Fruit fly (Drosophila melanogaster) whole organism, wandering third instar larva: ENCODE data around the gene Sec63.
A peak's percentile ranks its signal among the peaks of the same experiment; 100 is the strongest.

Experiments used
- CrebA ChIP-seq: fragments of 200-800 bp; sonication (Bioruptor generic); optimal IDR thresholded peaks from 2 replicates; lab custom pipeline; 2016; ENCODE audit warnings: missing biosample characterization, mild to moderate bottlenecking, missing genetic modification characterization, borderline replicate concordance
- Dfd ChIP-seq: fragments of >200 bp; optimal IDR thresholded peaks from 2 replicates; lab custom pipeline; 2017; ENCODE audit warnings: missing biosample characterization, missing genetic modification characterization
- Dif ChIP-seq: fragments of 200-275, 200-300 bp; sonication (Bioruptor generic); optimal IDR thresholded peaks from 2 replicates; lab custom pipeline; 2018; ENCODE audit warnings: missing biosample characterization, missing genetic modification characterization; ENCODE audit not compliant: partially characterized antibody
- HLH106 ChIP-seq: fragments of 200-800 bp; optimal IDR thresholded peaks from 3 replicates; lab custom pipeline; 2019; ENCODE audit warnings: missing biosample characterization, mild to moderate bottlenecking, missing genetic modification characterization, moderate library complexity
- Hnf4 ChIP-seq: fragments of 200-800 bp; sonication (Bioruptor generic); optimal IDR thresholded peaks from 2 replicates; lab custom pipeline; 2016; ENCODE audit warnings: missing biosample characterization, mild to moderate bottlenecking, missing genetic modification characterization
- Hr78 ChIP-seq: fragments of >200 bp; optimal IDR thresholded peaks from 2 replicates; lab custom pipeline; 2017; ENCODE audit warnings: missing biosample characterization, missing genetic modification characterization
- Hr83 ChIP-seq: fragments of 200-300 bp; sonication (Bioruptor generic); optimal IDR thresholded peaks from 2 replicates; lab custom pipeline; 2016; ENCODE audit warnings: missing biosample characterization, mild to moderate bottlenecking, missing genetic modification characterization, moderate library complexity; ENCODE audit not compliant: poor library complexity, severe bottlenecking
- Jra ChIP-seq: sonication (Bioruptor generic); optimal IDR thresholded peaks from 2 replicates; lab custom pipeline; 2016; ENCODE audit warnings: missing biosample characterization, missing genetic modification characterization
- Myc ChIP-seq: fragments of >200 bp; optimal IDR thresholded peaks from 2 replicates; lab custom pipeline; 2017
- Rel ChIP-seq, 2 experiments: fragments of 200-800 bp; sonication (Bioruptor generic) in 1 of 2; optimal IDR thresholded peaks; 2 replicates in 1 of 2; 3 replicates in 1 of 2; lab custom pipeline; 2016 to 2019; ENCODE audit warnings: mild to moderate bottlenecking in 2 of 2, missing biosample characterization in 2 of 2, missing genetic modification characterization in 2 of 2, moderate library complexity in 1 of 2
- Sp1 ChIP-seq: fragments of 200-800 bp; sonication (Bioruptor generic); optimal IDR thresholded peaks from 3 replicates; lab custom pipeline; 2019; ENCODE audit warnings: missing biosample characterization, mild to moderate bottlenecking, missing genetic modification characterization, moderate library complexity
- Vsx2 ChIP-seq: fragments of 200-300, 225-300 bp; sonication (Bioruptor generic); optimal IDR thresholded peaks from 2 replicates; lab custom pipeline; 2018; ENCODE audit warnings: missing biosample characterization, missing genetic modification characterization; ENCODE audit not compliant: partially characterized antibody
- dl ChIP-seq, 2 experiments: fragments of 175-275, 200-275 bp in 1 of 2; fragments of 200-275 bp in 1 of 2; sonication (Bioruptor generic); optimal IDR thresholded peaks; lab custom pipeline; 2018; ENCODE audit warnings: mild to moderate bottlenecking in 2 of 2, missing biosample characterization in 2 of 2, missing genetic modification characterization in 2 of 2, moderate library complexity in 2 of 2; ENCODE audit not compliant: partially characterized antibody in 2 of 2, insufficient read depth in 1 of 2
- foxo ChIP-seq, 2 experiments: fragments of 200-800 bp; sonication (Bioruptor generic); optimal IDR thresholded peaks; 2 replicates in 1 of 2; 3 replicates in 1 of 2; lab custom pipeline; 2016 to 2017; ENCODE audit warnings: missing biosample characterization in 2 of 2, missing genetic modification characterization in 2 of 2
- fru ChIP-seq: fragments of 200-800 bp; sonication (Bioruptor generic); optimal IDR thresholded peaks from 3 replicates; lab custom pipeline; 2016; ENCODE audit warnings: missing biosample characterization, mild to moderate bottlenecking, missing genetic modification characterization
- h ChIP-seq: fragments of 200-800 bp; sonication (Bioruptor generic); optimal IDR thresholded peaks from 3 replicates; lab custom pipeline; 2016; ENCODE audit warnings: missing biosample characterization, mild to moderate bottlenecking, missing genetic modification characterization
- pan ChIP-seq: fragments of >200 bp; optimal IDR thresholded peaks from 2 replicates; lab custom pipeline; 2017
- psq ChIP-seq: fragments of 200-800 bp; sonication (Bioruptor generic); optimal IDR thresholded peaks from 3 replicates; lab custom pipeline; 2017; ENCODE audit warnings: missing biosample characterization, mild to moderate bottlenecking, missing genetic modification characterization, moderate library complexity
- rgr ChIP-seq: fragments of 200-800 bp; sonication (Bioruptor generic); optimal IDR thresholded peaks from 3 replicates; lab custom pipeline; 2016; ENCODE audit warnings: missing biosample characterization, mild to moderate bottlenecking, missing genetic modification characterization
- sage ChIP-seq: fragments of 200-800 bp; sonication (Bioruptor generic); optimal IDR thresholded peaks from 2 replicates; lab custom pipeline; 2016; ENCODE audit warnings: missing biosample characterization, mild to moderate bottlenecking, missing genetic modification characterization
- tai ChIP-seq: sonication (Bioruptor generic); optimal IDR thresholded peaks from 2 replicates; lab custom pipeline; 2016; ENCODE audit warnings: missing biosample characterization, missing genetic modification characterization
- usp ChIP-seq: fragments of >200 bp; optimal IDR thresholded peaks from 2 replicates; lab custom pipeline; 2017; ENCODE audit warnings: missing biosample characterization, missing genetic modification characterization
- woc ChIP-seq: sonication (Bioruptor generic); optimal IDR thresholded peaks from 2 replicates; lab custom pipeline; 2016; ENCODE audit warnings: missing biosample characterization, mild to moderate bottlenecking, missing genetic modification characterization

The Sec63 gene

dm6 chr3L:7359827-7360323, 486 bp upstream of the Sec63 start, which contains the start of gene pst:
pst (minus strand) TSS chr3L:7360263.
- TF ChIP-seq Rel (GFP tag; optimal IDR thresholded peaks at IDR 0.05; lab: Kevin White, UChicago) (no peak), Rel (tag; optimal IDR thresholded peaks at IDR 0.05; lab: Kevin White, UChicago) (peak; percentile 100), Hnf4 (GFP tag; lab: Kevin White, UChicago) (no peak), Dif (peak; percentile 46), Sp1 (GFP tag; lab: Kevin White, UChicago) (peak; percentile 25), Hr83 (peak; percentile 58), fru (GFP tag; lab: Kevin White, UChicago) (peak; percentile 18), dl (GFP tag; optimal IDR thresholded peaks at IDR 0.05; lab: Kevin White, UChicago; ENCODE audit: insufficient read depth in 1 of 2, partially characterized antibody in 2 of 2) (no peak), pan (no peak), Jra (GFP tag; lab: Kevin White, UChicago) (peak; percentile 19)

- TF ChIP-seq fru (GFP tag; lab: Kevin White, UChicago): no peak
- TF ChIP-seq Dfd (GFP tag; lab: Kevin White, UChicago): no peak
- TF ChIP-seq pan: no peak
- no peak for TF ChIP-seq tai
- TF ChIP-seq HLH106 (tag; lab: Kevin White, UChicago): peak; percentile 8
- no peak for TF ChIP-seq CrebA
- TF ChIP-seq h (GFP tag; lab: Kevin White, UChicago): peak; percentile 23
Observed at dm6 chr3L:7361095-7361522, 748 bp downstream of the Sec63 start.

dm6 chr3L:7364717-7365278, 4.4 kb downstream of the Sec63 start:
- TF ChIP-seq CrebA (no peak), psq (GFP tag; lab: Kevin White, UChicago) (peak; percentile 7), h (GFP tag; lab: Kevin White, UChicago) (no peak)

- TF ChIP-seq usp (GFP tag; lab: Kevin White, UChicago) (no peak), rgr (GFP tag; lab: Kevin White, UChicago) (peak; percentile 10), HLH106 (tag; lab: Kevin White, UChicago) (peak; percentile 33), CrebA (no peak), Dif (no peak), Jra (GFP tag; lab: Kevin White, UChicago) (peak; percentile 65), sage (peak; percentile 12), Hr78 (GFP tag; lab: Kevin White, UChicago) (no peak), woc (GFP tag; lab: Kevin White, UChicago) (peak; percentile 30), Vsx2 (GFP tag; lab: Kevin White, UChicago) (peak; percentile 97), h (GFP tag; lab: Kevin White, UChicago) (peak; percentile 16), Rel (GFP tag; optimal IDR thresholded peaks at IDR 0.05; lab: Kevin White, UChicago) (no peak), Rel (tag; optimal IDR thresholded peaks at IDR 0.05; lab: Kevin White, UChicago) (peak; percentile 81), fru (GFP tag; lab: Kevin White, UChicago) (peak; percentile 34), foxo (GFP tag; optimal IDR thresholded peaks at IDR 0.05; lab: Kevin White, UChicago) (peak in 1 of 2 experiments; percentile 2), Sp1 (GFP tag; lab: Kevin White, UChicago) (peak; percentile 7), Hnf4 (GFP tag; lab: Kevin White, UChicago) (peak; percentile 41)
Observed at dm6 chr3L:7367798-7368678, 7.7 kb downstream of the Sec63 start.

dm6 chr3L:7368934-7369333, 8.6 kb downstream of the Sec63 start, which contains the start of gene Sh3beta:
Sh3beta (minus strand) TSS chr3L:7369260.
- TF ChIP-seq Dfd (GFP tag; lab: Kevin White, UChicago): no peak
- peak; percentile 20 for TF ChIP-seq sage

dm6 chr3L:7369543-7369942, 9.2 kb downstream of the Sec63 start, which contains the start of gene akirin:
akirin (plus strand) TSS chr3L:7369843.
- no peak for TF ChIP-seq Sp1 (GFP tag; lab: Kevin White, UChicago)
- peak; percentile 4 for TF ChIP-seq Myc (lab: Kevin White, UChicago)
